Fruit fly (Drosophila melanogaster) whole organism, pupa: ENCODE measurements around the gene CG31016.

Source experiments
- CG14655 ChIP-seq: fragments of 200-800 bp; sonication (Bioruptor generic); optimal IDR thresholded peaks from 3 replicates; lab custom pipeline; 2017; ENCODE audit warnings: mild to moderate bottlenecking, missing biosample characterization, missing genetic modification reagents, missing genetic modification characterization
- CG15710 ChIP-seq: fragments of 200-800 bp; sonication (Bioruptor generic); optimal IDR thresholded peaks from 2 replicates; lab custom pipeline; 2018; ENCODE audit warnings: missing biosample characterization, mild to moderate bottlenecking, missing genetic modification characterization, moderate library complexity
- CG32121 ChIP-seq: fragments of 200-800 bp; sonication (Bioruptor generic); IDR thresholded peaks from 2 replicates; pipeline ENCODE4 v1.3.6; 2022; ENCODE audit warnings: missing biosample characterization, missing genetic modification characterization
- CG34367 ChIP-seq: fragments of 200-800 bp; sonication (Bioruptor generic); optimal IDR thresholded peaks from 2 replicates; lab custom pipeline; 2018; ENCODE audit warnings: missing biosample characterization, mild to moderate bottlenecking, missing genetic modification characterization
- CG8301 ChIP-seq: fragments of 200-800 bp; sonication (Bioruptor generic); optimal IDR thresholded peaks from 2 replicates; lab custom pipeline; 2018; ENCODE audit warnings: missing biosample characterization, mild to moderate bottlenecking, missing genetic modification characterization
- D1 ChIP-seq: fragments of 200-800 bp; sonication (Bioruptor generic); optimal IDR thresholded peaks from 2 replicates; lab custom pipeline; 2018; ENCODE audit warnings: missing biosample characterization, mild to moderate bottlenecking, missing genetic modification characterization, moderate library complexity
- Ets98B ChIP-seq: fragments of 200-800 bp; sonication (Bioruptor generic); IDR thresholded peaks from 2 replicates; pipeline ENCODE4 v1.3.6; 2022; ENCODE audit warnings: missing biosample characterization, missing genetic modification characterization
- Pif1A ChIP-seq: fragments of 200-800 bp; sonication (Bioruptor generic); optimal IDR thresholded peaks from 3 replicates; lab custom pipeline; 2016; ENCODE audit warnings: missing biosample characterization, missing genetic modification characterization

DNA sequence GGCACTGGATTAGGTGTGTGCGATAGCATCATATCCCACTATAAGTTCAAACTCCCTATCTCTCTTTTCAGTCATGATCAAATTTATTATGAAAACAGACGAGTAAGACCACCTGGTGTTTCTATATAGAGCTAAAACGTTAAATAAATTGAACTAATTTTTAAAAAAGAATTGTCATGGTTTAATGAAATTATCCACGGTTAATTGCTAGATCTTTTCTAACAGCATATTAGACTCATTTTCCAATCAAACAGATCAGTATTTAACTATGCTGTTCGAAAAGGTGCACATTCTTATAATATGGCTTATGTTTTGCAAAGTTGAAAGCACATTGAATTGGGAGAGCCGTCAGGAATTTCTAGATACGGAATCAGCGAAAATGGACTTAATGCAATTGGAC is 2.1 kb upstream of the CG31016 start, which contains the start of gene PH4alphaNE3:
- TF ChIP-seq Ets98B (GFP tag; lab: Robert Waterston, UW) (no peak), CG8301 (tag; lab: Kevin White, UChicago) (no peak), CG32121 (GFP tag; lab: Robert Waterston, UW) (no peak), CG34367 (tag; lab: Kevin White, UChicago) (no peak), Pif1A (GFP tag; lab: Kevin White, UChicago) (no peak), D1 (no peak), CG14655 (GFP tag; lab: Kevin White, UChicago) (no peak), CG15710 (tag; lab: Kevin White, UChicago) (no peak)
